Fruit fly (Drosophila melanogaster) whole organism, embryonic: Measurements from ENCODE around the gene CG33934.
A peak's percentile ranks its signal among the peaks of the same experiment; 100 is the strongest.

Source experiments
- CG10209 ChIP-seq: fragments of 200-800 bp; sonication (Bioruptor generic); optimal IDR thresholded peaks from 3 replicates; lab custom pipeline; 2017; ENCODE audit warnings: missing biosample characterization, mild to moderate bottlenecking, missing genetic modification characterization, missing genetic modification reagents
- CG10565 ChIP-seq: fragments of 200-800 bp; sonication (Bioruptor generic); optimal IDR thresholded peaks from 3 replicates; lab custom pipeline; 2016; ENCODE audit warnings: missing biosample characterization, mild to moderate bottlenecking, missing genetic modification characterization
- CG11247 ChIP-seq: fragments of 200-800 bp; sonication (Bioruptor generic); IDR thresholded peaks from 2 replicates; pipeline ENCODE4 v1.3.6; 2022; ENCODE audit warnings: missing biosample characterization, missing genetic modification characterization
- CG12659 ChIP-seq: fragments of 200-800 bp; sonication (Bioruptor generic); optimal IDR thresholded peaks from 3 replicates; lab custom pipeline; 2017; ENCODE audit warnings: mild to moderate bottlenecking, missing biosample characterization, missing genetic modification reagents, missing genetic modification characterization
- CG13287 ChIP-seq: fragments of 200-800 bp; sonication (Bioruptor generic); IDR thresholded peaks from 2 replicates; pipeline ENCODE4 v1.3.6; 2022; ENCODE audit warnings: missing biosample characterization, missing genetic modification characterization; ENCODE audit not compliant: partially characterized antibody
- CG13775 ChIP-seq: fragments of 200-800 bp; sonication (Bioruptor generic); optimal IDR thresholded peaks from 3 replicates; lab custom pipeline; 2017; ENCODE audit warnings: missing biosample characterization, mild to moderate bottlenecking, missing genetic modification characterization
- CG14014 ChIP-seq: fragments of 200-800 bp; sonication (Bioruptor generic); IDR thresholded peaks from 2 replicates; pipeline ENCODE4 v1.3.6; 2022; ENCODE audit warnings: missing biosample characterization, missing genetic modification characterization
- CG17186 ChIP-seq: fragments of 200-800 bp; sonication (Bioruptor generic); optimal IDR thresholded peaks from 3 replicates; lab custom pipeline; 2017; ENCODE audit warnings: missing biosample characterization, missing genetic modification reagents, missing genetic modification characterization
- CG18476 ChIP-seq: fragments of 200-800 bp; sonication (Bioruptor generic); optimal IDR thresholded peaks from 2 replicates; lab custom pipeline; 2016; ENCODE audit warnings: missing biosample characterization, mild to moderate bottlenecking, missing genetic modification characterization
- CG4360 ChIP-seq: fragments of 200-800 bp; sonication (Bioruptor generic); IDR thresholded peaks from 2 replicates; pipeline ENCODE4 v1.3.6; 2022; ENCODE audit warnings: missing biosample characterization, missing genetic modification characterization
- CG4730 ChIP-seq: fragments of 200-800 bp; sonication (Bioruptor generic); IDR thresholded peaks from 2 replicates; pipeline ENCODE4 v1.3.6; 2022; ENCODE audit warnings: missing biosample characterization, missing genetic modification characterization
- CG6254 ChIP-seq: fragments of 200-800 bp; sonication (Bioruptor generic); optimal IDR thresholded peaks from 3 replicates; lab custom pipeline; 2017; ENCODE audit warnings: mild to moderate bottlenecking, missing biosample characterization, missing genetic modification reagents, missing genetic modification characterization
- CG7372 ChIP-seq: fragments of 200-800 bp; sonication (Bioruptor generic); IDR thresholded peaks from 2 replicates; pipeline ENCODE4 v1.3.6; 2022; ENCODE audit warnings: missing biosample characterization, missing genetic modification characterization
- CG8388 ChIP-seq: fragments of 200-800 bp; sonication (Bioruptor generic); optimal IDR thresholded peaks from 2 replicates; lab custom pipeline; 2019; ENCODE audit warnings: missing biosample characterization, mild to moderate bottlenecking, missing genetic modification characterization, moderate library complexity
- Chrac-16 ChIP-seq: fragments of 200-800 bp; sonication (Bioruptor generic); optimal IDR thresholded peaks from 3 replicates; lab custom pipeline; 2016; ENCODE audit warnings: missing biosample characterization, missing genetic modification characterization
- Dek ChIP-seq: fragments of 200-800 bp; sonication (Bioruptor generic); optimal IDR thresholded peaks from 3 replicates; lab custom pipeline; 2019; ENCODE audit warnings: missing biosample characterization, mild to moderate bottlenecking, missing genetic modification characterization, moderate library complexity
- Dip3 ChIP-seq: fragments of 200-800 bp; sonication (Bioruptor generic); optimal IDR thresholded peaks from 3 replicates; lab custom pipeline; 2016; ENCODE audit warnings: missing biosample characterization, missing genetic modification characterization
- ERR ChIP-seq: fragments of 200-800 bp; sonication (Bioruptor generic); optimal IDR thresholded peaks from 2 replicates; lab custom pipeline; 2016; ENCODE audit warnings: missing biosample characterization, missing genetic modification characterization
- HLHmδ ChIP-seq: fragments of 200-800 bp; sonication (Bioruptor generic); optimal IDR thresholded peaks from 2 replicates; lab custom pipeline; 2018; ENCODE audit warnings: missing biosample characterization, mild to moderate bottlenecking, missing genetic modification characterization, moderate library complexity
- Hey ChIP-seq: fragments of 200-800 bp; sonication (Bioruptor generic); optimal IDR thresholded peaks from 3 replicates; lab custom pipeline; 2018; ENCODE audit warnings: missing biosample characterization, mild to moderate bottlenecking, missing genetic modification characterization
- Hmx ChIP-seq: fragments of 200-800 bp; sonication (Bioruptor generic); optimal IDR thresholded peaks from 2 replicates; lab custom pipeline; 2016; ENCODE audit warnings: missing biosample characterization, missing genetic modification characterization
- Hr51 ChIP-seq, 2 experiments: fragments of 200-800 bp; sonication (Bioruptor generic); optimal IDR thresholded peaks; 2 replicates in 1 of 2; 3 replicates in 1 of 2; lab custom pipeline; 2016 to 2018; ENCODE audit warnings: missing biosample characterization in 2 of 2, missing genetic modification characterization in 2 of 2, mild to moderate bottlenecking in 1 of 2, moderate library complexity in 1 of 2
- Myb ChIP-seq: fragments of 200-800 bp; sonication (Bioruptor generic); optimal IDR thresholded peaks from 2 replicates; lab custom pipeline; 2016; ENCODE audit warnings: missing biosample characterization, missing genetic modification characterization
- NC2α ChIP-seq: fragments of 200-800 bp; sonication (Bioruptor generic); optimal IDR thresholded peaks from 2 replicates; lab custom pipeline; 2016; ENCODE audit warnings: missing biosample characterization, missing genetic modification characterization
- Oaz ChIP-seq: fragments of 200-800 bp; sonication (Bioruptor generic); IDR thresholded peaks from 2 replicates; pipeline ENCODE4 v1.3.6; 2022; ENCODE audit warnings: missing biosample characterization, missing genetic modification characterization
- Optix ChIP-seq: fragments of 200-800 bp; sonication (Bioruptor generic); IDR thresholded peaks from 3 replicates; pipeline ENCODE4 v1.3.6; 2022; ENCODE audit warnings: missing biosample characterization, missing genetic modification characterization
- Rfx ChIP-seq: fragments of 200-800 bp; sonication (Bioruptor generic); IDR thresholded peaks from 2 replicates; pipeline ENCODE4 v1.3.6; 2022; ENCODE audit warnings: missing biosample characterization, missing genetic modification characterization
- Sry-δ ChIP-seq: fragments of 200-800 bp; sonication (Bioruptor generic); optimal IDR thresholded peaks from 2 replicates; lab custom pipeline; 2016; ENCODE audit warnings: missing biosample characterization, missing genetic modification characterization
- Ssrp ChIP-seq: fragments of 200-800 bp; sonication (Bioruptor generic); optimal IDR thresholded peaks from 2 replicates; lab custom pipeline; 2018; ENCODE audit warnings: missing biosample characterization, mild to moderate bottlenecking, missing genetic modification characterization, moderate library complexity
- ara ChIP-seq: fragments of 200-800 bp; sonication (Bioruptor generic); IDR thresholded peaks from 2 replicates; pipeline ENCODE4 v1.3.6; 2022; ENCODE audit warnings: missing biosample characterization, missing genetic modification characterization
- cas ChIP-seq: fragments of 200-800 bp; sonication (Bioruptor generic); IDR thresholded peaks from 2 replicates; pipeline ENCODE4 v1.3.6; 2022; ENCODE audit warnings: missing biosample characterization, missing genetic modification characterization
- chif ChIP-seq, 2 experiments: fragments of 200-800 bp; sonication (Bioruptor generic); optimal IDR thresholded peaks; 3 replicates each; lab custom pipeline; 2016; ENCODE audit warnings: missing biosample characterization in 2 of 2, missing genetic modification characterization in 2 of 2
- chinmo ChIP-seq: fragments of 200-800 bp; sonication (Bioruptor generic); IDR thresholded peaks from 4 replicates; pipeline ENCODE4 v1.3.6; 2022; ENCODE audit warnings: missing biosample characterization, missing genetic modification characterization; ENCODE audit not compliant: partially characterized antibody
- chm ChIP-seq: fragments of 200-800 bp; sonication (Bioruptor generic); IDR thresholded peaks from 2 replicates; pipeline ENCODE4 v1.3.6; 2022; ENCODE audit warnings: missing biosample characterization, missing genetic modification characterization
- da ChIP-seq: fragments of 200-800 bp; sonication (Bioruptor generic); optimal IDR thresholded peaks from 2 replicates; lab custom pipeline; 2016; ENCODE audit warnings: missing biosample characterization, missing genetic modification characterization
- fd64A ChIP-seq: fragments of 200-800 bp; sonication (Bioruptor generic); optimal IDR thresholded peaks from 3 replicates; lab custom pipeline; 2018; ENCODE audit warnings: missing biosample characterization, mild to moderate bottlenecking, missing genetic modification characterization
- gro ChIP-seq: fragments of 200-800 bp; sonication (Bioruptor generic); optimal IDR thresholded peaks from 2 replicates; lab custom pipeline; 2016; ENCODE audit warnings: missing biosample characterization, missing genetic modification characterization
- org-1 ChIP-seq: fragments of 200-800 bp; sonication (Bioruptor generic); optimal IDR thresholded peaks from 2 replicates; lab custom pipeline; 2017; ENCODE audit warnings: missing biosample characterization, missing genetic modification characterization
- pfk ChIP-seq: fragments of 200-800 bp; sonication (Bioruptor generic); optimal IDR thresholded peaks from 2 replicates; lab custom pipeline; 2018; ENCODE audit warnings: missing biosample characterization, mild to moderate bottlenecking, missing genetic modification characterization, moderate library complexity
- pzg ChIP-seq: fragments of 200-800 bp; sonication (Bioruptor generic); optimal IDR thresholded peaks from 3 replicates; lab custom pipeline; 2018; ENCODE audit warnings: missing biosample characterization, mild to moderate bottlenecking, missing genetic modification characterization, moderate library complexity
- repo ChIP-seq: fragments of 200-800 bp; sonication (Bioruptor generic); optimal IDR thresholded peaks from 2 replicates; lab custom pipeline; 2016; ENCODE audit warnings: missing biosample characterization, missing genetic modification characterization
- scrt ChIP-seq: fragments of 200-800 bp; sonication (Bioruptor generic); optimal IDR thresholded peaks from 2 replicates; lab custom pipeline; 2018; ENCODE audit warnings: missing biosample characterization, mild to moderate bottlenecking, missing genetic modification characterization, moderate library complexity
- seq ChIP-seq: fragments of 200-800 bp; sonication (Bioruptor generic); IDR thresholded peaks from 2 replicates; pipeline ENCODE4 v1.3.6; 2022; ENCODE audit warnings: missing biosample characterization, missing genetic modification characterization
- slou ChIP-seq: fragments of 200-800 bp; sonication (Bioruptor generic); optimal IDR thresholded peaks from 3 replicates; lab custom pipeline; 2016; ENCODE audit warnings: missing biosample characterization, missing genetic modification characterization
- slp2 ChIP-seq: fragments of 200-800 bp; sonication (Bioruptor generic); optimal IDR thresholded peaks from 2 replicates; lab custom pipeline; 2016; ENCODE audit warnings: missing biosample characterization, missing genetic modification characterization
- sob ChIP-seq: fragments of 200-800 bp; sonication (Bioruptor generic); IDR thresholded peaks from 2 replicates; pipeline ENCODE4 v1.3.6; 2022; ENCODE audit warnings: missing biosample characterization, missing genetic modification characterization
- sqz ChIP-seq: fragments of 200-800 bp; sonication (Bioruptor generic); optimal IDR thresholded peaks from 3 replicates; lab custom pipeline; 2018; ENCODE audit warnings: missing biosample characterization, mild to moderate bottlenecking, missing genetic modification characterization
- vnd ChIP-seq: fragments of 200-800 bp; sonication (Bioruptor generic); IDR thresholded peaks from 3 replicates; pipeline ENCODE4 v1.3.6; 2022; ENCODE audit warnings: missing biosample characterization, missing genetic modification characterization; ENCODE audit not compliant: partially characterized antibody
- wek ChIP-seq: fragments of 200-800 bp; sonication (Bioruptor generic); optimal IDR thresholded peaks from 3 replicates; lab custom pipeline; 2018; ENCODE audit warnings: missing biosample characterization, mild to moderate bottlenecking, missing genetic modification characterization, moderate library complexity
- z ChIP-seq: fragments of 200-800 bp; sonication (Bioruptor generic); IDR thresholded peaks from 3 replicates; pipeline ENCODE4 v1.3.6; 2022; ENCODE audit warnings: missing biosample characterization, missing genetic modification characterization

Gene CG33934

dm6 chr3R:20031043-20031763, 11.4 kb upstream of the CG33934 start, which contains the start of gene trem (continued):
- no peak for TF ChIP-seq pfk
- TF ChIP-seq chif (GFP tag; optimal IDR thresholded peaks at IDR 0.05; lab: Kevin White, UChicago) = peak; percentile 48 to 50
- TF ChIP-seq Optix (GFP tag; lab: Robert Waterston, UW) = no peak
- TF ChIP-seq CG14014 (GFP tag; lab: Robert Waterston, UW) = peak; percentile 30; the same call in 1 of the 2 replicates
- TF ChIP-seq CG12659 (GFP tag; lab: Kevin White, UChicago) = peak; percentile 80
- no peak for TF ChIP-seq sqz (GFP tag; lab: Kevin White, UChicago)
- TF ChIP-seq Sry-δ (GFP tag; lab: Kevin White, UChicago) = no peak
- 0 out of 2 replicates have a peak, but pooled peaks have one; percentile 8 for TF ChIP-seq CG13287 (GFP tag; lab: Robert Waterston, UW)
- TF ChIP-seq CG11247 (GFP tag; lab: Robert Waterston, UW) = peak; percentile 61
- no peak for TF ChIP-seq scrt (GFP tag; lab: Kevin White, UChicago)
- peak; percentile 57 for TF ChIP-seq CG7372
- no peak for TF ChIP-seq z (GFP tag; lab: Robert Waterston, UW)
- TF ChIP-seq CG10209 (GFP tag; lab: Kevin White, UChicago) = peak; percentile 70
- TF ChIP-seq CG4360 = no peak
- TF ChIP-seq CG17186 (GFP tag; lab: Kevin White, UChicago) = no peak
- TF ChIP-seq Hey (tag; lab: Kevin White, UChicago) = no peak
- TF ChIP-seq CG6254 (GFP tag; lab: Kevin White, UChicago) = no peak
- no peak for TF ChIP-seq cas
- TF ChIP-seq Chrac-16 (GFP tag; lab: Kevin White, UChicago) = peak; percentile 67
- no peak for TF ChIP-seq da
- TF ChIP-seq slp2 (GFP tag; lab: Kevin White, UChicago) = peak; percentile 27
- peak; percentile 89 for TF ChIP-seq CG13775 (GFP tag; lab: Kevin White, UChicago)
- 0 out of 2 replicates have a peak, but pooled peaks have one; percentile 24 for TF ChIP-seq seq (GFP tag; lab: Robert Waterston, UW)
- TF ChIP-seq Dek (tag; lab: Kevin White, UChicago) = peak; percentile 75
- peak; percentile 66 for TF ChIP-seq CG8388
- peak; percentile 24 for TF ChIP-seq pzg (GFP tag; lab: Kevin White, UChicago)
- TF ChIP-seq gro (GFP tag; lab: Kevin White, UChicago) = no peak
- no peak for TF ChIP-seq CG10565 (GFP tag; lab: Kevin White, UChicago)
- peak; percentile 60 for TF ChIP-seq Dip3
- no peak for TF ChIP-seq chm (GFP tag; lab: Robert Waterston, UW)
- TF ChIP-seq sob (GFP tag; lab: Robert Waterston, UW) = peak; percentile 46; the same call in 1 of the 2 replicates
- TF ChIP-seq Oaz (GFP tag; lab: Robert Waterston, UW) = no peak
- TF ChIP-seq Ssrp (tag; lab: Kevin White, UChicago) = peak; percentile 81
- no peak for TF ChIP-seq repo (GFP tag; lab: Kevin White, UChicago)
- TF ChIP-seq NC2α (GFP tag; lab: Kevin White, UChicago) = no peak
- no peak for TF ChIP-seq HLHmδ (GFP tag; lab: Kevin White, UChicago)
- no peak; the same call in none of the 2 replicates for TF ChIP-seq CG4730 (GFP tag; lab: Robert Waterston, UW)
- no peak for TF ChIP-seq vnd (GFP tag; lab: Robert Waterston, UW)
- TF ChIP-seq CG18476 (GFP tag; lab: Kevin White, UChicago) = peak; percentile 32
- no peak for TF ChIP-seq chinmo
- peak; percentile 76 for TF ChIP-seq Rfx (GFP tag; lab: Robert Waterston, UW)
- no peak for TF ChIP-seq wek (GFP tag; lab: Kevin White, UChicago)
- no peak for TF ChIP-seq ara (GFP tag; lab: Robert Waterston, UW)
- TF ChIP-seq slou (GFP tag; lab: Kevin White, UChicago) = peak; percentile 60
- TF ChIP-seq org-1 (GFP tag; lab: Kevin White, UChicago) = peak; percentile 30
- TF ChIP-seq ERR (GFP tag; lab: Kevin White, UChicago) = no peak
- no peak for TF ChIP-seq fd64A (GFP tag; lab: Kevin White, UChicago)
- peak; percentile 12 to 74 for TF ChIP-seq Hr51 (GFP tag; optimal IDR thresholded peaks at IDR 0.05; lab: Kevin White, UChicago)
- TF ChIP-seq Hmx (GFP tag; lab: Kevin White, UChicago) = peak; percentile 27
- TF ChIP-seq Myb = peak; percentile 10
